Worm (Caenorhabditis elegans) whole organism, L2 larva: ENCODE results near the gene E04D5.4.

Experiments used
- C34F6.9 ChIP-seq: fragments of 150-350 bp; optimal IDR thresholded peaks from 2 replicates; lab custom pipeline; 2014; ENCODE audit warnings: missing biosample characterization, missing genetic modification characterization
- F13H6.1 ChIP-seq: sonication (generic microtip); optimal IDR thresholded peaks from 2 replicates; lab custom pipeline; 2016; ENCODE audit warnings: missing genetic modification characterization, missing compliant biosample characterization
- R02D3.7 ChIP-seq: fragments of 150-350 bp; optimal IDR thresholded peaks from 2 replicates; lab custom pipeline; 2014; ENCODE audit warnings: missing biosample characterization, missing genetic modification characterization
- Y55F3AM.14 ChIP-seq: fragments of 200-800 bp; sonication (Bioruptor generic); optimal IDR thresholded peaks from 2 replicates; lab custom pipeline; 2018; ENCODE audit warnings: mild to moderate bottlenecking, missing genetic modification characterization, missing compliant biosample characterization
- ZK546.5 ChIP-seq: sonication (generic microtip); optimal IDR thresholded peaks from 2 replicates; lab custom pipeline; 2017; ENCODE audit warnings: missing biosample characterization, missing genetic modification characterization
- alr-1 ChIP-seq: fragments of 150-350 bp; optimal IDR thresholded peaks from 2 replicates; lab custom pipeline; 2014; ENCODE audit warnings: missing biosample characterization, missing genetic modification characterization
- aly-2 ChIP-seq: fragments of 150-350 bp; optimal IDR thresholded peaks from 2 replicates; lab custom pipeline; 2014; ENCODE audit warnings: missing biosample characterization, missing genetic modification characterization
- ama-1 ChIP-seq: fragments of 150-350 bp; optimal IDR thresholded peaks from 2 replicates; lab custom pipeline; 2018; ENCODE audit warnings: inconsistent platforms
- blmp-1 ChIP-seq: sonication (generic microtip); optimal IDR thresholded peaks from 2 replicates; lab custom pipeline; 2017; ENCODE audit warnings: missing genetic modification characterization, mild to moderate bottlenecking, missing compliant biosample characterization, antibody characterized with exemption, moderate library complexity; ENCODE audit not compliant: insufficient read depth
- ceh-16 ChIP-seq: fragments of 150-350 bp; optimal IDR thresholded peaks from 2 replicates; lab custom pipeline; 2014; ENCODE audit warnings: missing biosample characterization, missing genetic modification characterization
- ceh-82 ChIP-seq: fragments of 150-350 bp; optimal IDR thresholded peaks from 2 replicates; lab custom pipeline; 2014; ENCODE audit warnings: missing biosample characterization, missing genetic modification characterization
- crh-2 ChIP-seq: sonication (generic microtip); optimal IDR thresholded peaks from 2 replicates; lab custom pipeline; 2017; ENCODE audit warnings: missing biosample characterization, missing genetic modification characterization
- dmd-4 ChIP-seq: sonication (generic microtip); optimal IDR thresholded peaks from 2 replicates; lab custom pipeline; 2017; ENCODE audit warnings: missing biosample characterization, missing genetic modification characterization
- egl-27 ChIP-seq: sonication (generic microtip); optimal IDR thresholded peaks from 3 replicates; lab custom pipeline; 2017; ENCODE audit warnings: missing biosample characterization, missing genetic modification reagents, missing genetic modification characterization
- elt-1 ChIP-seq: fragments of 150-350 bp; optimal IDR thresholded peaks from 2 replicates; lab custom pipeline; 2014; ENCODE audit warnings: missing biosample characterization, missing genetic modification characterization
- fos-1 ChIP-seq: fragments of 150-350 bp; optimal IDR thresholded peaks from 2 replicates; lab custom pipeline; 2014; ENCODE audit warnings: missing biosample characterization, missing genetic modification characterization
- gmeb-1 ChIP-seq: fragments of 150-350 bp; optimal IDR thresholded peaks from 2 replicates; lab custom pipeline; 2014; ENCODE audit warnings: missing biosample characterization, missing genetic modification characterization
- lin-11 ChIP-seq: fragments of 150-350 bp; sonication (generic microtip); optimal IDR thresholded peaks from 2 replicates; lab custom pipeline; 2014; ENCODE audit warnings: missing biosample characterization, missing genetic modification characterization, inconsistent platforms, mixed read lengths
- lin-13 ChIP-seq: fragments of 150-350 bp; optimal IDR thresholded peaks from 2 replicates; lab custom pipeline; 2014; ENCODE audit warnings: missing biosample characterization, missing genetic modification reagents, missing genetic modification characterization
- lsy-2 ChIP-seq, 2 experiments: fragments of 150-350 bp in 1 of 2; sonication (generic microtip) in 1 of 2; optimal IDR thresholded peaks; 2 replicates each; lab custom pipeline; 2014 to 2017; ENCODE audit warnings: missing biosample characterization in 2 of 2, missing genetic modification characterization in 2 of 2
- mab-5 ChIP-seq: fragments of 150-350 bp; optimal IDR thresholded peaks from 2 replicates; lab custom pipeline; 2014; ENCODE audit warnings: missing biosample characterization, missing genetic modification characterization
- mbf-1 ChIP-seq: sonication (generic microtip); optimal IDR thresholded peaks from 2 replicates; lab custom pipeline; 2017; ENCODE audit warnings: missing biosample characterization, missing genetic modification characterization
- mdl-1 ChIP-seq, 2 experiments: fragments of 150-350 bp in 1 of 2; sonication (generic microtip) in 1 of 2; optimal IDR thresholded peaks; 2 replicates each; lab custom pipeline; 2017; ENCODE audit warnings: missing biosample characterization in 2 of 2, missing genetic modification characterization in 2 of 2
- nhr-11 ChIP-seq: fragments of 150-350 bp; optimal IDR thresholded peaks from 2 replicates; lab custom pipeline; 2014; ENCODE audit warnings: missing biosample characterization, missing genetic modification characterization
- nhr-12 ChIP-seq: fragments of 150-350 bp; optimal IDR thresholded peaks from 2 replicates; lab custom pipeline; 2014; ENCODE audit warnings: missing biosample characterization, missing genetic modification characterization
- nhr-129 ChIP-seq: fragments of 150-350 bp; optimal IDR thresholded peaks from 2 replicates; lab custom pipeline; 2014; ENCODE audit warnings: missing biosample characterization, missing genetic modification characterization
- nhr-21 ChIP-seq: fragments of 150-350 bp; optimal IDR thresholded peaks from 2 replicates; lab custom pipeline; 2014; ENCODE audit warnings: missing biosample characterization, missing genetic modification characterization
- nhr-23 ChIP-seq: fragments of 150-350 bp; optimal IDR thresholded peaks from 2 replicates; lab custom pipeline; 2014; ENCODE audit warnings: missing biosample characterization, missing genetic modification reagents, missing genetic modification characterization
- nhr-25 ChIP-seq: fragments of 150-350 bp; sonication (generic microtip); optimal IDR thresholded peaks from 3 replicates; lab custom pipeline; 2014; ENCODE audit warnings: missing biosample characterization, missing genetic modification characterization
- nhr-6 ChIP-seq: fragments of 150-350 bp; optimal IDR thresholded peaks from 2 replicates; lab custom pipeline; 2014; ENCODE audit warnings: missing biosample characterization, missing genetic modification characterization
- peb-1 ChIP-seq: fragments of 150-350 bp; optimal IDR thresholded peaks from 2 replicates; lab custom pipeline; 2014; ENCODE audit warnings: missing biosample characterization, missing genetic modification characterization
- skn-1 ChIP-seq: sonication (generic microtip); optimal IDR thresholded peaks from 2 replicates; lab custom pipeline; 2017; ENCODE audit warnings: missing biosample characterization, missing genetic modification characterization
- sma-3 ChIP-seq: sonication (generic microtip); optimal IDR thresholded peaks from 2 replicates; lab custom pipeline; 2016; ENCODE audit warnings: missing genetic modification reagents, missing genetic modification characterization, missing compliant biosample characterization
- sma-9 ChIP-seq, 2 experiments: fragments of 150-350 bp in 1 of 2; sonication (generic microtip) in 1 of 2; optimal IDR thresholded peaks; 2 replicates each; lab custom pipeline; 2014 to 2016; ENCODE audit warnings: missing genetic modification characterization in 2 of 2, mild to moderate bottlenecking in 1 of 2, missing biosample characterization in 1 of 2, missing compliant biosample characterization in 1 of 2, missing genetic modification reagents in 1 of 2, moderate library complexity in 1 of 2
- snpc-4 ChIP-seq: fragments of 150-350 bp; optimal IDR thresholded peaks from 2 replicates; lab custom pipeline; 2014; ENCODE audit warnings: missing biosample characterization, missing genetic modification characterization
- unc-39 ChIP-seq: fragments of 150-350 bp; optimal IDR thresholded peaks from 2 replicates; lab custom pipeline; 2014; ENCODE audit warnings: missing biosample characterization, missing genetic modification characterization
- unc-55 ChIP-seq: fragments of 150-350 bp; sonication (generic microtip); optimal IDR thresholded peaks from 3 replicates; lab custom pipeline; 2014; ENCODE audit warnings: missing biosample characterization, missing genetic modification reagents, missing genetic modification characterization
- zag-1 ChIP-seq: fragments of 150-350 bp; optimal IDR thresholded peaks from 2 replicates; lab custom pipeline; 2014; ENCODE audit warnings: missing biosample characterization, missing genetic modification characterization
- ztf-1 ChIP-seq: fragments of 200-800 bp; sonication (Bioruptor generic); conservative IDR thresholded peaks from 2 replicates; pipeline ENCODE4 v1.3.6; 2022; ENCODE audit warnings: missing genetic modification characterization, missing compliant biosample characterization
- ztf-11 ChIP-seq: sonication (generic microtip); optimal IDR thresholded peaks from 2 replicates; lab custom pipeline; 2017; ENCODE audit warnings: missing biosample characterization, missing genetic modification characterization

The E04D5.4 gene

ce11 chrII:10446814-10447213 lies 6.7 kb downstream of the E04D5.4 start:
- TF ChIP-seq gmeb-1: no peak
- TF ChIP-seq nhr-11 (tag; lab: Kevin White, UChicago): peak; percentile 3

- TF ChIP-seq sma-3 (GFP tag; lab: Kevin White, UChicago) (peak; percentile 62), nhr-129 (tag; lab: Kevin White, UChicago) (peak; percentile 56), nhr-23 (tag; lab: Kevin White, UChicago) (no peak), unc-39 (tag; lab: Kevin White, UChicago) (no peak), ztf-11 (tag; lab: Kevin White, UChicago) (no peak), nhr-21 (tag; lab: Kevin White, UChicago) (peak; percentile 83), egl-27 (tag; lab: Kevin White, UChicago) (no peak), crh-2 (tag; lab: Kevin White, UChicago) (peak; percentile 60), F13H6.1 (tag; lab: Kevin White, UChicago) (peak; percentile 12), sma-9 (GFP tag; optimal IDR thresholded peaks at IDR 0.05; lab: Kevin White, UChicago) (peak; percentile 79), sma-9 (tag; optimal IDR thresholded peaks at IDR 0.05; lab: Kevin White, UChicago) (no peak), ama-1 (lab: Kevin White, UChicago) (peak; percentile 6), C34F6.9 (tag; lab: Kevin White, UChicago) (peak; percentile 32), gmeb-1 (peak; percentile 71), nhr-12 (tag; lab: Kevin White, UChicago) (no peak), elt-1 (no peak), dmd-4 (tag; lab: Kevin White, UChicago) (no peak), skn-1 (tag; lab: Kevin White, UChicago) (no peak), peb-1 (tag; lab: Kevin White, UChicago) (no peak), R02D3.7 (tag; lab: Kevin White, UChicago) (no peak), alr-1 (tag; lab: Kevin White, UChicago) (no peak), nhr-25 (tag; lab: Kevin White, UChicago) (peak; percentile 88), zag-1 (tag; lab: Kevin White, UChicago) (no peak), aly-2 (tag; lab: Kevin White, UChicago) (no peak), ztf-1 (GFP tag; lab: Robert Waterston, UW) (no peak), nhr-6 (tag; lab: Kevin White, UChicago) (no peak), lsy-2 (tag; optimal IDR thresholded peaks at IDR 0.05; lab: Kevin White, UChicago) (peak in 1 of 2 experiments; percentile 32), mbf-1 (tag; lab: Kevin White, UChicago) (no peak), ceh-82 (no peak), blmp-1 (tag; lab: Kevin White, UChicago) (peak; percentile 45), mdl-1 (tag; optimal IDR thresholded peaks at IDR 0.05; lab: Kevin White, UChicago) (peak in 1 of 2 experiments; percentile 68), mab-5 (no peak), lin-13 (GFP tag; lab: Kevin White, UChicago) (no peak), unc-55 (no peak), Y55F3AM.14 (peak; percentile 55), fos-1 (tag; lab: Kevin White, UChicago) (peak; percentile 85), ZK546.5 (tag; lab: Kevin White, UChicago) (no peak)
- TF ChIP-seq, all 48 proteins: peak for 15
These were observed 7.6 kb downstream of the E04D5.4 start, which contains the start of gene ZK673.2 for ce11 chrII:10447348-10448316. ZK673.2 (plus strand) TSS chrII:10448266.

DNA sequence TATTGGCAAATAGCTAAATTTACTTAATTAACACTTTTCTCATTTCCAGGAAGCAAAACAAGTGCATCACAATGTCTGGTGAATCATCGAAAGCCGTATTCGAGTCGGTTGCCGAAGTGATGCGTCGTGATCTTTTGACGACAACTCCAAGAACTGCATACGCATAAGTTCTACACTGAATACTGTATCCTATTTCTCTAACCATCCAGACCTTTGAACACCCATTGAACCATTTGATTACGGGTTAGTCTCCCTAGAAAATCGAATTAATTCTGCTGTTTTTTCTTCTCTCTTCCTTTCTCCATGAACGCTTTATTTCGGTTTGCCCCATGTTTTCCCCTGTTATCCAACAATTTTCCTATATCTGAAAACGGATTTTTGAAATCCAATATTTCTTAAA lies 9.6 kb downstream of the E04D5.4 start, which contains the start of gene lin-56:
Gene lin-56, plus strand, starts transcription at position 301 of the 400 bp plus-strand sequence.
- TF ChIP-seq lin-11 (tag; lab: Kevin White, UChicago) (no peak), peb-1 (tag; lab: Kevin White, UChicago) (no peak), snpc-4 (no peak), ceh-16 (tag; lab: Kevin White, UChicago) (no peak)
